In the genomic region with DNA sequence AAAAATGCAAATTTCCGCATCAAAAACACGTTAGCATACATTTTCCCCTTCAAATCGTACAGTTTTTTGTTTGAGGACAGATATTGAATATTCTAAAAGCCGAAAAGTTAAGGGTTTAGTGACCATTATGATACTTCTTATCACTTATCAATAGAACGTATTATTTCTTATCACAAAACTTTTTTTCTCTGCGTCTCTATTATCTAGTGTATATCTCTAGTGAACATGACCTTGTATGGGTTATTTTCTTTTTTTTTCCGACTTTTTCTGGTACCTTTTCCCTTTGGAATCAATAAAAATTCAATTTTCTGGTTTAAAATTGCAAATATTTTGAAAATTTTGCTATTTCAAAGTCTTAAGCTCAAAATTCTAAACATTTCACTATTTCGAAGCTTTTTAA, we compare ENCODE assay signal across 5 worm cellular contexts.
TF ChIP-seq lines count a peak whose summit lies in the region.

No protein-coding gene starts in this region.

TF ChIP-seq in whole organism, L1 larva, 84 proteins besides CTCF, POLR2A, EP300 and RAD21:
- TF ChIP-seq elt-3 (tag; optimal IDR thresholded peaks at IDR 0.05; lab: Kevin White, UChicago) (peak in 5 of 6 experiments; percentile 10 to 87 (median 33)), lin-35 (GFP tag; optimal IDR thresholded peaks at IDR 0.05; lab: Kevin White, UChicago) (peak in 1 of 2 experiments; percentile 2), lin-14 (GFP tag; optimal IDR thresholded peaks at IDR 0.05; lab: Kevin White, UChicago) (peak; percentile 3), aha-1 (tag; optimal IDR thresholded peaks at IDR 0.05; lab: Kevin White, UChicago) (no peak), elt-2 (tag; optimal IDR thresholded peaks at IDR 0.05; lab: Kevin White, UChicago) (peak; percentile 76), tlp-1 (tag; optimal IDR thresholded peaks at IDR 0.05; lab: Kevin White, UChicago) (peak; percentile 13)

TF ChIP-seq in whole organism, L2 larva, 48 proteins besides CTCF, POLR2A, EP300 and RAD21:
- TF ChIP-seq fos-1 (tag; optimal IDR thresholded peaks at IDR 0.05; lab: Kevin White, UChicago): peak; percentile 47
- TF ChIP-seq elt-1 (tag; optimal IDR thresholded peaks at IDR 0.05; lab: Kevin White, UChicago): no peak

TF ChIP-seq in whole organism, L3 larva, 47 proteins besides CTCF, POLR2A, EP300 and RAD21:
- TF ChIP-seq sea-2 (GFP tag; optimal IDR thresholded peaks at IDR 0.05; lab: Kevin White, UChicago): no peak
- no peak for TF ChIP-seq ama-1 (optimal IDR thresholded peaks at IDR 0.05; lab: Kevin White, UChicago)
- no peak for TF ChIP-seq nhr-43 (tag; optimal IDR thresholded peaks at IDR 0.05; lab: Kevin White, UChicago; ENCODE audit: poor library complexity, severe bottlenecking)
- no peak for TF ChIP-seq zag-1 (tag; optimal IDR thresholded peaks at IDR 0.05; lab: Kevin White, UChicago)
- TF ChIP-seq ztf-11 (tag; optimal IDR thresholded peaks at IDR 0.05; lab: Kevin White, UChicago): no peak
- TF ChIP-seq nfya-1 (tag; optimal IDR thresholded peaks at IDR 0.05; lab: Kevin White, UChicago; ENCODE audit: insufficient read depth): no peak
- no peak for TF ChIP-seq egl-27 (tag; optimal IDR thresholded peaks at IDR 0.05; lab: Kevin White, UChicago)
- TF ChIP-seq aly-2 (tag; optimal IDR thresholded peaks at IDR 0.05; lab: Kevin White, UChicago): no peak
- no peak for TF ChIP-seq skn-1 (tag; optimal IDR thresholded peaks at IDR 0.05; lab: Kevin White, UChicago)
- peak; percentile 40 for TF ChIP-seq pha-4 (tag; optimal IDR thresholded peaks at IDR 0.05; lab: Kevin White, UChicago)
- TF ChIP-seq ceh-28 (tag; optimal IDR thresholded peaks at IDR 0.05; lab: Kevin White, UChicago): no peak
- peak; percentile 20 for TF ChIP-seq pqm-1 (tag; optimal IDR thresholded peaks at IDR 0.05; lab: Kevin White, UChicago)
- TF ChIP-seq jun-1 (tag; optimal IDR thresholded peaks at IDR 0.05; lab: Kevin White, UChicago): no peak
- TF ChIP-seq elt-3 (tag; optimal IDR thresholded peaks at IDR 0.05; lab: Kevin White, UChicago): peak in 1 of 3 experiments; percentile 83
- TF ChIP-seq daf-12 (tag; optimal IDR thresholded peaks at IDR 0.05; lab: Kevin White, UChicago): no peak
- no peak for TF ChIP-seq ZK546.5 (tag; optimal IDR thresholded peaks at IDR 0.05; lab: Kevin White, UChicago)
- no peak for TF ChIP-seq ceh-16 (tag; optimal IDR thresholded peaks at IDR 0.05; lab: Kevin White, UChicago)
- no peak for TF ChIP-seq nhr-76 (tag; optimal IDR thresholded peaks at IDR 0.05; lab: Kevin White, UChicago)
- no peak for TF ChIP-seq unc-39 (tag; optimal IDR thresholded peaks at IDR 0.05; lab: Kevin White, UChicago)
- no peak for TF ChIP-seq tbx-2 (tag; optimal IDR thresholded peaks at IDR 0.05; lab: Kevin White, UChicago)
- TF ChIP-seq mml-1 (tag; optimal IDR thresholded peaks at IDR 0.05; lab: Kevin White, UChicago): no peak
- peak; percentile 68 for TF ChIP-seq elt-2 (tag; optimal IDR thresholded peaks at IDR 0.05; lab: Kevin White, UChicago)
- no peak for TF ChIP-seq unc-62 (GFP tag; optimal IDR thresholded peaks at IDR 0.05; lab: Kevin White, UChicago)
- TF ChIP-seq nhr-237 (tag; optimal IDR thresholded peaks at IDR 0.05; lab: Kevin White, UChicago): no peak

TF ChIP-seq in whole organism, L4 larva, 104 proteins besides CTCF, POLR2A, EP300 and RAD21:
- TF ChIP-seq daf-16 (GFP tag; optimal IDR thresholded peaks at IDR 0.05; lab: Kevin White, UChicago) (no peak), daf-16 (tag; optimal IDR thresholded peaks at IDR 0.05; lab: Kevin White, UChicago) (peak; percentile 33), jun-1 (tag; optimal IDR thresholded peaks at IDR 0.05; lab: Kevin White, UChicago) (no peak), dve-1 (tag; optimal IDR thresholded peaks at IDR 0.05; lab: Kevin White, UChicago; ENCODE audit: insufficient read depth) (peak; percentile 60), unc-62 (GFP tag; optimal IDR thresholded peaks at IDR 0.05 in 1 of 2; lab: Kevin White, UChicago) (peak in 1 of 2 experiments; percentile 67), unc-62 (tag; optimal IDR thresholded peaks at IDR 0.05; lab: Kevin White, UChicago) (no peak), nhr-28 (tag; optimal IDR thresholded peaks at IDR 0.05; lab: Kevin White, UChicago) (peak; percentile 73), zag-1 (tag; optimal IDR thresholded peaks at IDR 0.05; lab: Kevin White, UChicago) (no peak), lsy-2 (tag; optimal IDR thresholded peaks at IDR 0.05; lab: Kevin White, UChicago) (peak in 1 of 2 experiments; percentile 1), dmd-6 (GFP tag; IDR thresholded peaks at IDR 0.05; lab: Robert Waterston, UW) (peak; percentile 28; the same call in 1 of the 2 replicates), pqm-1 (tag; optimal IDR thresholded peaks at IDR 0.05; lab: Kevin White, UChicago) (peak; percentile 19), tra-1 (GFP tag; IDR thresholded peaks at IDR 0.05; lab: Robert Waterston, UW) (no peak)

TF ChIP-seq in whole organism, late embryonic, 69 proteins besides CTCF, POLR2A, EP300 and RAD21:
- TF ChIP-seq ceh-24 (tag; optimal IDR thresholded peaks at IDR 0.05; lab: Kevin White, UChicago): no peak
- TF ChIP-seq sdc-2 (tag; optimal IDR thresholded peaks at IDR 0.05; lab: Kevin White, UChicago): no peak
- TF ChIP-seq elt-2 (tag; optimal IDR thresholded peaks at IDR 0.05; lab: Kevin White, UChicago): peak; percentile 82

Comparison
In these comparisons a context has a peak if more than half of its experiments do, and no peak if none do; other contexts are left out.
1. Of the 29 proteins assayed by ChIP-seq in both whole organism, L4 larva and whole organism, L1 larva: peak only in whole organism, L4 larva: nhr-28 and pqm-1; only in whole organism, L1 larva: none; in both: none; in neither: 25; mixed calls (peak in some experiments, not most) for 2.